Fruit fly (Drosophila melanogaster): ENCODE data around the gene Antp.
A peak's percentile ranks its signal among the peaks of the same experiment; 100 is the strongest.

DNA sequence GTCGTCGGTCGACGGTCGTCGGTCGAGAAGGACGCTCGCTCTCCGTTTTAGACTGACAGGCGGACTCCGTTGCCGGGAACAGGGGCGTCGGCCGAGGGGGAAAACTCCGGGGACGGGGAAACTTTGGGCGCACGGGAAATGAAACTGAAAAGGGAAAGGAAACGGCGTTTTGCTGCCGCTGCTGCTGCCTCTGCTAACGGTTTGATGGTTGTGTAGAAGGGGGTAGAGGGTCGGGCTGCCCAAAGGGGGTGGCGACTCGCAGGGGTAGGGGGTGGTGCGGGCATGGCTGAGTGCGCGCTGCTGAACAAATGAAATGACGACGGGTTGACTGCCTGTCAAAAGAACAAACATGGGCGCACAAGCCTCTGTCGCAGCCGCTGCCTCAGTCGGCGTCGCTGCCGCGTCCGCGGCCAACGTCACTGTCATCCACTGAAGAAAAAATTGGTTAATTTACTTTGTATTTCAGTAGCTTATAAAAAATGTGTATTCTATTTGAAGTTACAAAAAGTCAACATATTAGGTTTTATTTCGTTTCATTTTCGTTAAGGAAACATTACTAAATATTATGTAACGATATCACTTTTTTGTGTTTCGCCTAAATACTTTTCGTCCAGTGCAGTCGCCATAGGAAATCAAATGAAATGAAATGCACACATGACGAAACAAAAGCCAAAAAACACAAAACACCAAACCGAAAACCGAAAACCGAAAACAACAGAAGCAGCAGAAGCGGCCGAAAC is 63.0 kb downstream of the Antp start:
- peak; percentile 52 for TF ChIP-seq CG32264 (GFP tag; optimal IDR thresholded peaks at IDR 0.05)
- peak; percentile 81 for TF ChIP-seq rgr (GFP tag; optimal IDR thresholded peaks at IDR 0.05)
- TF ChIP-seq CG9705 (GFP tag; optimal IDR thresholded peaks at IDR 0.05) = peak; percentile 68

Data from whole organism, wandering third instar larva.